Fruit fly (Drosophila melanogaster): ENCODE measurements around the gene Ccp84Ae.

The Ccp84Ae gene

DNA sequence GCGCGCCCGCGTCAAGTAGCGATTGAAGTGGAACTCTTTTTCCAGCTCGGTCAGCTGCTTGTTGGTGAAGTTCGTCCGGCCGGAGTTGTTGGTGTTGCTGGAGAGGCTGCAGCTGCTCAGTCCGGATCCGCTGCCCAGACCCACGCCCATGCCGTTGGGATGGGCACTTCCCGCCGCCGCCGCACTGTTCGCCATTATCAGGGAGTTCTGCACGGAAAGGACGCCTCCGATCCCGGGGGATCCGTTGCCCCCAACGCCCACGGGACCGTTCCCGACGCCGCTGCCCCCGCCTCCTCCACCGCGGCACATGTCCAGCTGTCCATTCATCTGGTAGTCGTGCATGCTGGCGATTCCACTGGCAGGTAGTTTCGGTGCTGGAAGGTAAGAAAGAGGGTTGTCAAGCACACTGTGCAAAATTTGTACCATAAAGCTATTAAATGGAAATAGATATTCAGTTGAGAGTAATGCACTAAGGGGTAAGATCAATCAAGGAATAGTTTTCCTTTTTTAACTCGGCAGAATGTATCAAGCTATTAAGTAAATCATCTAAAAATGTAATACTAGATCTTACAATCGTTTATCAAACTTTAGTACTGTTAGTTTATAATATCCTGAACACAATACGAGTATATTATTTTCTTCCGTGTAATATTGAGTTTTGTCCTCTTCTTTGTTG, 28.8 kb downstream of the Ccp84Ae start (continued):
- TF ChIP-seq CG12155 (GFP tag; optimal IDR thresholded peaks at IDR 0.05) (no peak), CG10959 (GFP tag; IDR thresholded peaks at IDR 0.05) (no peak), ac (GFP tag; optimal IDR thresholded peaks at IDR 0.05) (peak; percentile 25), Sin3A (optimal IDR thresholded peaks at IDR 0.05) (no peak), Ssrp (tag; optimal IDR thresholded peaks at IDR 0.05) (no peak), CG11696 (GFP tag; IDR thresholded peaks at IDR 0.05) (no peak), caup (GFP tag; optimal IDR thresholded peaks at IDR 0.05; ENCODE audit: severe bottlenecking) (no peak), CG34376 (GFP tag; optimal IDR thresholded peaks at IDR 0.05) (no peak), Xrp1 (GFP tag; IDR thresholded peaks at IDR 0.05) (peak; percentile 41; the same call in 1 of the 2 replicates), CG8924 (tag; optimal IDR thresholded peaks at IDR 0.05) (peak; percentile 13), Vsx1 (GFP tag; optimal IDR thresholded peaks at IDR 0.05) (no peak), HLH3B (GFP tag; IDR thresholded peaks at IDR 0.05) (no peak), CG10654 (GFP tag; optimal IDR thresholded peaks at IDR 0.05) (no peak), Ptx1 (GFP tag; IDR thresholded peaks at IDR 0.05) (no peak), Kr (GFP tag; optimal IDR thresholded peaks at IDR 0.05) (no peak), zfh2 (GFP tag; optimal IDR thresholded peaks at IDR 0.05) (no peak), CG8944 (GFP tag; optimal IDR thresholded peaks at IDR 0.05) (no peak), exex (tag; optimal IDR thresholded peaks at IDR 0.05) (no peak), CG11093 (GFP tag; IDR thresholded peaks at IDR 0.05) (no peak), cg (GFP tag; optimal IDR thresholded peaks at IDR 0.05) (no peak), CG3407 (GFP tag; optimal IDR thresholded peaks at IDR 0.05) (no peak), org-1 (GFP tag; optimal IDR thresholded peaks at IDR 0.05) (no peak), wdn (GFP tag; IDR thresholded peaks at IDR 0.05) (no peak), Hmr (GFP tag; optimal IDR thresholded peaks at IDR 0.05) (no peak), phol (tag; optimal IDR thresholded peaks at IDR 0.05) (no peak), nerfin-1 (tag; optimal IDR thresholded peaks at IDR 0.05) (no peak), gcm2 (GFP tag; optimal IDR thresholded peaks at IDR 0.05) (no peak), CG5953 (GFP tag; IDR thresholded peaks at IDR 0.05) (no peak), ash1 (GFP tag; optimal IDR thresholded peaks at IDR 0.05) (no peak), CrebB (tag; optimal IDR thresholded peaks at IDR 0.05) (no peak), mirr (GFP tag; optimal IDR thresholded peaks at IDR 0.05) (no peak), CG14710 (tag; optimal IDR thresholded peaks at IDR 0.05) (peak; percentile 31), CG9727 (GFP tag; optimal IDR thresholded peaks at IDR 0.05) (peak; percentile 35), CG10979 (tag; optimal IDR thresholded peaks at IDR 0.05) (peak; percentile 38), CG17568 (GFP tag; optimal IDR thresholded peaks at IDR 0.05) (no peak), zen (tag; optimal IDR thresholded peaks at IDR 0.05) (peak; percentile 45), HLH54F (GFP tag; optimal IDR thresholded peaks at IDR 0.05) (no peak), stc (GFP tag; IDR thresholded peaks at IDR 0.05) (no peak), CG13894 (tag; optimal IDR thresholded peaks at IDR 0.05) (no peak), gro (GFP tag; optimal IDR thresholded peaks at IDR 0.05) (no peak), CG11560 (tag; IDR thresholded peaks at IDR 0.05) (no peak), zf30C (GFP tag; optimal IDR thresholded peaks at IDR 0.05) (peak; percentile 91), fd96Cb (tag; optimal IDR thresholded peaks at IDR 0.05) (no peak), kni (GFP tag; optimal IDR thresholded peaks at IDR 0.05) (no peak), CG1792 (GFP tag; optimal IDR thresholded peaks at IDR 0.05) (no peak), amos (GFP tag; IDR thresholded peaks at IDR 0.05; ENCODE audit: partially characterized antibody) (0 out of 2 replicates have a peak, but pooled peaks have one; percentile 4), HLH4C (GFP tag; IDR thresholded peaks at IDR 0.05; ENCODE audit: partially characterized antibody) (no peak), Aef1 (GFP tag; IDR thresholded peaks at IDR 0.05) (no peak), CG4854 (GFP tag; optimal IDR thresholded peaks at IDR 0.05) (no peak), sc (optimal IDR thresholded peaks at IDR 0.05) (no peak), sc (GFP tag; optimal IDR thresholded peaks at IDR 0.05) (no peak)
